Worm (Caenorhabditis elegans) whole organism, young adult: ENCODE data around the gene Y41C4A.7.

Experiments
- ccch-3 ChIP-seq: fragments of 200-800 bp; sonication (Bioruptor generic); optimal IDR thresholded peaks from 2 replicates; lab custom pipeline; 2018; ENCODE audit warnings: mild to moderate bottlenecking, missing genetic modification characterization, missing compliant biosample characterization
- efl-1 ChIP-seq: fragments of 150-350 bp; optimal IDR thresholded peaks from 2 replicates; lab custom pipeline; 2014; ENCODE audit warnings: missing biosample characterization, missing genetic modification reagents, missing genetic modification characterization
- fkh-3 ChIP-seq: sonication (generic microtip); optimal IDR thresholded peaks from 2 replicates; lab custom pipeline; 2016; ENCODE audit warnings: mild to moderate bottlenecking, missing genetic modification characterization, missing compliant biosample characterization
- sdz-38 ChIP-seq: sonication (generic microtip); optimal IDR thresholded peaks from 2 replicates; lab custom pipeline; 2016; ENCODE audit warnings: missing genotype, missing genetic modification characterization, missing compliant biosample characterization
- ztf-3 ChIP-seq: fragments of 200-800 bp; sonication (Bioruptor generic); optimal IDR thresholded peaks from 2 replicates; lab custom pipeline; 2018; ENCODE audit warnings: mild to moderate bottlenecking, missing genetic modification characterization, missing compliant biosample characterization

ce11 chrIII:11689303-11689702 is 9.4 kb upstream of the Y41C4A.7 start:
- peak; percentile 59 for TF ChIP-seq ztf-3
- no peak for TF ChIP-seq efl-1 (GFP tag; lab: Kevin White, UChicago)
- no peak for TF ChIP-seq ccch-3 (GFP tag; lab: Kevin White, UChicago)
- TF ChIP-seq sdz-38, result no peak
- TF ChIP-seq fkh-3 (tag; lab: Kevin White, UChicago), result no peak
